Worm (Caenorhabditis elegans): Measurements from ENCODE around the gene F11D11.3.

DNA sequence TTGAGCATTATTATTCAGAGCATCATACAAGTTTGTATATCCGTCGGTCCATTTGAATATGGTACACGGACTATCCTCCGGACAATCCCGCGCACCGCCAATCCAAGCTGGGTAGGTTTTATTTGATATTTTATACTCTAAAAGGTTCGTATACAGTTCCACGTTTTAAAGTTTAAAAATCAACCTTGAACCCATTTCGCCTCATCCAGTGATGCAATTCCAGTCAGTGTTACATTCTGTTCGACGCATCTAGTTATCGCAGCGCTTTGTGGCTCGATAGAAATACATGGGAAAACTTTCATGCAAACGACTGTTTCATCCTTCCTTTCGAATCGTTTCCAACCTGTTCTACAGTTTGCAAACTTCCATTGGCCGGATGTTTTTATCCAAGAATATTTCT, 9.8 kb upstream of the F11D11.3 start:
- no peak for TF ChIP-seq lin-13 (tag; optimal IDR thresholded peaks at IDR 0.05)
- no peak for TF ChIP-seq bed-3 (GFP tag; optimal IDR thresholded peaks at IDR 0.05)
